Fruit fly (Drosophila melanogaster) whole organism, embryonic: ENCODE measurements around the gene CG15283.

ENCODE experiments used
- CG10543 ChIP-seq: fragments of 200-800 bp; sonication (Bioruptor generic); optimal IDR thresholded peaks from 3 replicates; lab custom pipeline; 2017; ENCODE audit warnings: missing biosample characterization, mild to moderate bottlenecking, missing genetic modification characterization, moderate library complexity
- CG11504 ChIP-seq: fragments of 200-800 bp; sonication (Bioruptor generic); optimal IDR thresholded peaks from 3 replicates; lab custom pipeline; 2019; ENCODE audit warnings: missing biosample characterization, mild to moderate bottlenecking, missing genetic modification characterization, moderate library complexity
- CG11695 ChIP-seq: fragments of 200-800 bp; sonication (Bioruptor generic); IDR thresholded peaks from 3 replicates; pipeline ENCODE4 v1.3.6; 2022; ENCODE audit warnings: missing biosample characterization, missing genetic modification characterization
- CG11723 ChIP-seq: fragments of 200-800 bp; sonication (Bioruptor generic); optimal IDR thresholded peaks from 2 replicates; lab custom pipeline; 2017; ENCODE audit warnings: missing biosample characterization, mild to moderate bottlenecking, missing genetic modification characterization
- CG14710 ChIP-seq: fragments of 200-800 bp; sonication (Bioruptor generic); optimal IDR thresholded peaks from 3 replicates; lab custom pipeline; 2019; ENCODE audit warnings: missing biosample characterization, mild to moderate bottlenecking, missing genetic modification characterization, moderate library complexity
- CG17385 ChIP-seq: fragments of 200-800 bp; sonication (Bioruptor generic); optimal IDR thresholded peaks from 3 replicates; lab custom pipeline; 2018; ENCODE audit warnings: missing biosample characterization, mild to moderate bottlenecking, missing genetic modification characterization
- CG17568 ChIP-seq: fragments of 200-800 bp; sonication (Bioruptor generic); optimal IDR thresholded peaks from 2 replicates; lab custom pipeline; 2018; ENCODE audit warnings: missing biosample characterization, mild to moderate bottlenecking, missing genetic modification characterization, moderate library complexity
- CG18262 ChIP-seq: fragments of 200-800 bp; optimal IDR thresholded peaks from 3 replicates; lab custom pipeline; 2019; ENCODE audit warnings: missing biosample characterization, mild to moderate bottlenecking, missing genetic modification characterization, moderate library complexity
- CG18476 ChIP-seq: fragments of 200-800 bp; sonication (Bioruptor generic); optimal IDR thresholded peaks from 2 replicates; lab custom pipeline; 2016; ENCODE audit warnings: missing biosample characterization, mild to moderate bottlenecking, missing genetic modification characterization
- CG2889 ChIP-seq: fragments of 200-800 bp; sonication (Bioruptor generic); IDR thresholded peaks from 3 replicates; pipeline ENCODE4 v1.3.6; 2022; ENCODE audit warnings: missing biosample characterization, missing genetic modification characterization
- CG32772 ChIP-seq: fragments of 200-800 bp; sonication (Bioruptor generic); IDR thresholded peaks from 2 replicates; pipeline ENCODE4 v1.3.6; 2022; ENCODE audit warnings: missing biosample characterization, missing genetic modification characterization
- CG3281 ChIP-seq: fragments of 200-800 bp; sonication (Bioruptor generic); optimal IDR thresholded peaks from 3 replicates; lab custom pipeline; 2017; ENCODE audit warnings: missing biosample characterization, mild to moderate bottlenecking, missing genetic modification characterization
- CG33213 ChIP-seq: fragments of 200-800 bp; sonication (Bioruptor generic); optimal IDR thresholded peaks from 3 replicates; lab custom pipeline; 2016; ENCODE audit warnings: missing biosample characterization, missing genetic modification characterization
- CG4282 ChIP-seq: fragments of 200-800 bp; sonication (Bioruptor generic); optimal IDR thresholded peaks from 2 replicates; lab custom pipeline; 2016; ENCODE audit warnings: missing biosample characterization, missing genetic modification characterization
- CG6813 ChIP-seq: fragments of 200-800 bp; sonication (Bioruptor generic); optimal IDR thresholded peaks from 2 replicates; lab custom pipeline; 2017; ENCODE audit warnings: missing biosample characterization, missing genetic modification characterization, mild to moderate bottlenecking, moderate library complexity, missing genetic modification reagents
- CG7745 ChIP-seq: fragments of 200-800 bp; sonication (Bioruptor generic); optimal IDR thresholded peaks from 2 replicates; lab custom pipeline; 2018; ENCODE audit warnings: missing biosample characterization, mild to moderate bottlenecking, missing genetic modification characterization, moderate library complexity
- CG9727 ChIP-seq: fragments of 200-800 bp; sonication (Bioruptor generic); optimal IDR thresholded peaks from 3 replicates; lab custom pipeline; 2017; ENCODE audit warnings: missing biosample characterization, mild to moderate bottlenecking, missing genetic modification characterization
- CTCF ChIP-seq: fragments of 200-800 bp; sonication (Bioruptor generic); optimal IDR thresholded peaks from 2 replicates; lab custom pipeline; 2017; ENCODE audit warnings: missing biosample characterization, mild to moderate bottlenecking, missing genetic modification characterization, moderate library complexity
- Hey ChIP-seq: fragments of 200-800 bp; sonication (Bioruptor generic); optimal IDR thresholded peaks from 3 replicates; lab custom pipeline; 2018; ENCODE audit warnings: missing biosample characterization, mild to moderate bottlenecking, missing genetic modification characterization
- MESR4 ChIP-seq: fragments of 200-800 bp; sonication (Bioruptor generic); optimal IDR thresholded peaks from 2 replicates; lab custom pipeline; 2018; ENCODE audit warnings: missing biosample characterization, mild to moderate bottlenecking, missing genetic modification characterization, moderate library complexity
- Med ChIP-seq: fragments of 200-800 bp; sonication (Bioruptor generic); peaks from one replicate; lab custom pipeline; 2016; ENCODE audit warnings: missing biosample characterization, missing genetic modification characterization, mild to moderate bottlenecking, inconsistent platforms, moderate library complexity
- Mes4 ChIP-seq: fragments of 200-800 bp; sonication (Bioruptor generic); optimal IDR thresholded peaks from 2 replicates; lab custom pipeline; 2016; ENCODE audit warnings: missing biosample characterization, missing genetic modification characterization
- Myb ChIP-seq: fragments of 200-800 bp; sonication (Bioruptor generic); optimal IDR thresholded peaks from 2 replicates; lab custom pipeline; 2016; ENCODE audit warnings: missing biosample characterization, missing genetic modification characterization
- Nf-YB ChIP-seq: fragments of 200-800 bp; sonication (Bioruptor generic); optimal IDR thresholded peaks from 3 replicates; lab custom pipeline; 2019; ENCODE audit warnings: missing biosample characterization, mild to moderate bottlenecking, missing genetic modification characterization, moderate library complexity
- NfI ChIP-seq: fragments of 200-800 bp; sonication (Bioruptor generic); optimal IDR thresholded peaks from 3 replicates; lab custom pipeline; 2018; ENCODE audit warnings: missing biosample characterization, mild to moderate bottlenecking, missing genetic modification characterization, moderate library complexity
- PHDP ChIP-seq: fragments of 200-800 bp; sonication (Bioruptor generic); optimal IDR thresholded peaks from 3 replicates; lab custom pipeline; 2018; ENCODE audit warnings: missing biosample characterization, mild to moderate bottlenecking, missing genetic modification characterization, moderate library complexity
- Poxn ChIP-seq: fragments of 200-800 bp; sonication (Bioruptor generic); IDR thresholded peaks from 2 replicates; pipeline ENCODE4 v1.3.6; 2022; ENCODE audit warnings: missing biosample characterization, missing genetic modification characterization
- Ravus ChIP-seq: fragments of 200-800 bp; sonication (Bioruptor generic); IDR thresholded peaks from 2 replicates; pipeline ENCODE4 v1.3.6; 2022; ENCODE audit warnings: missing biosample characterization, missing genetic modification characterization
- Sox102F ChIP-seq: fragments of 200-800 bp; sonication (Bioruptor generic); optimal IDR thresholded peaks from 2 replicates; lab custom pipeline; 2018; ENCODE audit warnings: missing biosample characterization, mild to moderate bottlenecking, missing genetic modification characterization, moderate library complexity
- ab ChIP-seq: fragments of 200-800 bp; sonication (Bioruptor generic); optimal IDR thresholded peaks from 2 replicates; lab custom pipeline; 2016; ENCODE audit warnings: missing biosample characterization, missing genetic modification characterization
- abd-A ChIP-seq: fragments of 200-800 bp; sonication (Bioruptor generic); optimal IDR thresholded peaks from 3 replicates; lab custom pipeline; 2019; ENCODE audit warnings: missing biosample characterization, mild to moderate bottlenecking, missing genetic modification characterization, moderate library complexity
- ewg ChIP-seq: fragments of 200-800 bp; sonication (Bioruptor generic); optimal IDR thresholded peaks from 3 replicates; lab custom pipeline; 2017; ENCODE audit warnings: mild to moderate bottlenecking, missing biosample characterization, missing genetic modification reagents, missing genetic modification characterization
- fd64A ChIP-seq: fragments of 200-800 bp; sonication (Bioruptor generic); optimal IDR thresholded peaks from 3 replicates; lab custom pipeline; 2018; ENCODE audit warnings: missing biosample characterization, mild to moderate bottlenecking, missing genetic modification characterization
- gro ChIP-seq: fragments of 200-800 bp; sonication (Bioruptor generic); optimal IDR thresholded peaks from 2 replicates; lab custom pipeline; 2016; ENCODE audit warnings: missing biosample characterization, missing genetic modification characterization
- gt ChIP-seq: fragments of 200-800 bp; sonication (Bioruptor generic); IDR thresholded peaks from 2 replicates; pipeline ENCODE4 v1.3.6; 2022; ENCODE audit warnings: missing biosample characterization, missing genetic modification characterization
- kay ChIP-seq: fragments of 200-800 bp; sonication (Bioruptor generic); optimal IDR thresholded peaks from 2 replicates; lab custom pipeline; 2016; ENCODE audit warnings: missing biosample characterization, missing genetic modification characterization
- lab ChIP-seq: fragments of 200-800 bp; sonication (Bioruptor generic); optimal IDR thresholded peaks from 3 replicates; lab custom pipeline; 2017; ENCODE audit warnings: missing biosample characterization, missing genetic modification characterization, mild to moderate bottlenecking, moderate library complexity, missing genetic modification reagents
- pnt ChIP-seq: fragments of 200-800 bp; sonication (Bioruptor generic); optimal IDR thresholded peaks from 3 replicates; lab custom pipeline; 2016; ENCODE audit warnings: missing biosample characterization, missing genetic modification characterization
- pum ChIP-seq: fragments of 200-800 bp; sonication (Bioruptor generic); optimal IDR thresholded peaks from 2 replicates; lab custom pipeline; 2016; ENCODE audit warnings: missing biosample characterization, missing genetic modification characterization
- repo ChIP-seq: fragments of 200-800 bp; sonication (Bioruptor generic); optimal IDR thresholded peaks from 2 replicates; lab custom pipeline; 2016; ENCODE audit warnings: missing biosample characterization, missing genetic modification characterization
- schlank ChIP-seq: fragments of 200-800 bp; sonication (Bioruptor generic); optimal IDR thresholded peaks from 2 replicates; lab custom pipeline; 2018; ENCODE audit warnings: missing biosample characterization, mild to moderate bottlenecking, missing genetic modification characterization
- sd ChIP-seq: fragments of 200-800 bp; sonication (Bioruptor generic); optimal IDR thresholded peaks from 3 replicates; lab custom pipeline; 2018; ENCODE audit warnings: missing biosample characterization, mild to moderate bottlenecking, missing genetic modification characterization, moderate library complexity
- sens-2 ChIP-seq: fragments of 200-800 bp; sonication (Bioruptor generic); IDR thresholded peaks from 2 replicates; pipeline ENCODE4 v1.3.6; 2022; ENCODE audit warnings: missing biosample characterization, missing genetic modification characterization
- slbo ChIP-seq: fragments of 200-800 bp; sonication (Bioruptor generic); IDR thresholded peaks from 2 replicates; pipeline ENCODE4 v1.3.6; 2022; ENCODE audit warnings: missing biosample characterization, missing genetic modification characterization
- sna ChIP-seq: fragments of 200-800 bp; sonication (Bioruptor generic); IDR thresholded peaks from 2 replicates; pipeline ENCODE4 v1.3.6; 2022; ENCODE audit warnings: missing biosample characterization, missing genetic modification characterization; ENCODE audit not compliant: partially characterized antibody
- sqz ChIP-seq: fragments of 200-800 bp; sonication (Bioruptor generic); optimal IDR thresholded peaks from 3 replicates; lab custom pipeline; 2018; ENCODE audit warnings: missing biosample characterization, mild to moderate bottlenecking, missing genetic modification characterization
- sr ChIP-seq: fragments of 200-800 bp; sonication (Bioruptor generic); IDR thresholded peaks from 3 replicates; pipeline ENCODE4 v1.3.6; 2022; ENCODE audit warnings: missing biosample characterization, missing genetic modification characterization
- sug ChIP-seq: fragments of 200-800 bp; optimal IDR thresholded peaks from 2 replicates; lab custom pipeline; 2019; ENCODE audit warnings: missing biosample characterization, mild to moderate bottlenecking, missing genetic modification characterization, moderate library complexity
- vfl ChIP-seq: fragments of 200-800 bp; sonication (Bioruptor generic); optimal IDR thresholded peaks from 2 replicates; lab custom pipeline; 2016; ENCODE audit warnings: missing biosample characterization, missing genetic modification characterization
- zfh1 ChIP-seq: fragments of 200-800 bp; sonication (Bioruptor generic); IDR thresholded peaks from 3 replicates; pipeline ENCODE4 v1.3.6; 2022; ENCODE audit warnings: missing biosample characterization, missing genetic modification characterization

The CG15283 gene

dm6 chr2L:14404744-14405449 lies 45.8 kb downstream of the CG15283 start (continued):
- TF ChIP-seq CG14710 (tag; lab: Kevin White, UChicago) (no peak), CTCF (GFP tag; lab: Kevin White, UChicago) (peak; percentile 13), CG9727 (GFP tag; lab: Kevin White, UChicago) (peak; percentile 14), vfl (GFP tag; lab: Kevin White, UChicago) (no peak), Mes4 (GFP tag; lab: Kevin White, UChicago) (no peak), CG3281 (GFP tag; lab: Kevin White, UChicago) (peak; percentile 14), CG11695 (GFP tag; lab: Robert Waterston, UW) (no peak), CG18262 (tag; lab: Kevin White, UChicago) (no peak), sna (GFP tag; lab: Robert Waterston, UW) (no peak), slbo (GFP tag; lab: Robert Waterston, UW) (no peak), CG11723 (GFP tag; lab: Kevin White, UChicago) (no peak), pum (no peak), sr (GFP tag; lab: Robert Waterston, UW) (no peak), repo (GFP tag; lab: Kevin White, UChicago) (no peak), CG17568 (GFP tag; lab: Kevin White, UChicago) (peak; percentile 2), kay (no peak)

dm6 chr2L:14403568-14403967 lies 47.2 kb downstream of the CG15283 start:
- TF ChIP-seq Nf-YB (GFP tag; lab: Kevin White, UChicago) (peak; percentile 20), CG6813 (GFP tag; lab: Kevin White, UChicago) (peak; percentile 16), CG11504 (peak; percentile 3), sug (tag; lab: Kevin White, UChicago) (peak; percentile 89), CG18476 (GFP tag; lab: Kevin White, UChicago) (no peak), pnt (no peak), ewg (GFP tag; lab: Kevin White, UChicago) (no peak), Poxn (GFP tag; lab: Robert Waterston, UW) (no peak), sd (tag; lab: Kevin White, UChicago) (peak; percentile 50), gro (GFP tag; lab: Kevin White, UChicago) (peak; percentile 3), CG33213 (GFP tag; lab: Kevin White, UChicago) (no peak), MESR4 (no peak), CG17385 (peak; percentile 12), Med (GFP tag; lab: Kevin White, UChicago) (peak; percentile 69), Sox102F (no peak), Myb (no peak), fd64A (GFP tag; lab: Kevin White, UChicago) (no peak), Ravus (no peak), sens-2 (GFP tag; lab: Robert Waterston, UW) (peak; percentile 55; the same call in 1 of the 2 replicates), lab (GFP tag; lab: Kevin White, UChicago) (peak; percentile 88), CG32772 (GFP tag; lab: Robert Waterston, UW) (no peak), schlank (tag; lab: Kevin White, UChicago) (no peak), ab (GFP tag; lab: Kevin White, UChicago) (no peak), Hey (tag; lab: Kevin White, UChicago) (peak; percentile 56), CG2889 (GFP tag; lab: Robert Waterston, UW) (no peak), NfI (GFP tag; lab: Kevin White, UChicago) (no peak), gt (GFP tag; lab: Robert Waterston, UW) (no peak), abd-A (tag; lab: Kevin White, UChicago) (peak; percentile 62), CG10543 (peak; percentile 50), CG7745 (tag; lab: Kevin White, UChicago) (peak; percentile 38), sqz (peak; percentile 78), CG4282 (GFP tag; lab: Kevin White, UChicago) (no peak), PHDP (tag; lab: Kevin White, UChicago) (peak; percentile 14), zfh1 (GFP tag; lab: Robert Waterston, UW) (no peak)
